Worm (Caenorhabditis elegans) whole organism, early embryonic: ENCODE results near the gene C05C12.5.

Experiments
- B0310.2 ChIP-seq: sonication (generic microtip); optimal IDR thresholded peaks from 2 replicates; lab custom pipeline; 2016; ENCODE audit warnings: mild to moderate bottlenecking, missing genetic modification characterization, missing compliant biosample characterization
- F13C5.2 ChIP-seq: sonication (generic microtip); optimal IDR thresholded peaks from 2 replicates; lab custom pipeline; 2017; ENCODE audit warnings: mild to moderate bottlenecking, missing genetic modification characterization, inconsistent platforms, missing compliant biosample characterization
- ama-1 ChIP-seq: fragments of 150-350 bp; optimal IDR thresholded peaks from 2 replicates; lab custom pipeline; 2014
- ets-7 ChIP-seq: sonication (generic microtip); optimal IDR thresholded peaks from 2 replicates; lab custom pipeline; 2016; ENCODE audit warnings: missing genotype, missing genetic modification characterization, missing compliant biosample characterization
- tbx-11 ChIP-seq: fragments of 200-800 bp; sonication (Bioruptor generic); IDR thresholded peaks from 2 replicates; pipeline ENCODE4 v1.3.6; 2022; ENCODE audit warnings: missing genetic modification characterization, missing compliant biosample characterization

ce11 chrIV:11306548-11306947, 45.6 kb upstream of the C05C12.5 start, which contains the start of gene B0035.13:
- TF ChIP-seq ets-7 (tag; lab: Kevin White, UChicago): no peak
- TF ChIP-seq ama-1 (lab: Kevin White, UChicago): no peak
- TF ChIP-seq tbx-11 (GFP tag; lab: Robert Waterston, UW): no peak
- TF ChIP-seq B0310.2: no peak
- no peak for TF ChIP-seq F13C5.2
